Worm (Caenorhabditis elegans) whole organism, late embryonic: ENCODE data around the gene K07H8.9.

Experiments used
- ama-1 ChIP-seq: fragments of 150-350 bp; optimal IDR thresholded peaks from 2 replicates; lab custom pipeline; 2014
- fkh-6 ChIP-seq: sonication (generic microtip); optimal IDR thresholded peaks from 2 replicates; lab custom pipeline; 2016; ENCODE audit warnings: missing genetic modification characterization, missing compliant biosample characterization
- npax-4 ChIP-seq: sonication (generic microtip); optimal IDR thresholded peaks from 2 replicates; lab custom pipeline; 2016; ENCODE audit warnings: missing genetic modification characterization, missing compliant biosample characterization
- syd-9 ChIP-seq: sonication (generic microtip); optimal IDR thresholded peaks from 2 replicates; lab custom pipeline; 2016; ENCODE audit warnings: mild to moderate bottlenecking, missing genetic modification characterization, moderate library complexity, missing compliant biosample characterization
- tbx-7 ChIP-seq: sonication (generic microtip); optimal IDR thresholded peaks from 2 replicates; lab custom pipeline; 2016; ENCODE audit warnings: missing genotype, missing genetic modification characterization, missing compliant biosample characterization
- ttx-3 ChIP-seq: sonication (generic microtip); optimal IDR thresholded peaks from 2 replicates; lab custom pipeline; 2016; ENCODE audit warnings: missing genetic modification reagents, missing genetic modification characterization, missing compliant biosample characterization
- unc-55 ChIP-seq: sonication (generic microtip); optimal IDR thresholded peaks from 2 replicates; lab custom pipeline; 2017; ENCODE audit warnings: missing biosample characterization, missing genetic modification reagents, missing genetic modification characterization

- TF ChIP-seq ttx-3 (tag; lab: Kevin White, UChicago) (no peak), ama-1 (lab: Kevin White, UChicago) (no peak), tbx-7 (no peak), syd-9 (tag; lab: Kevin White, UChicago) (no peak), npax-4 (no peak), unc-55 (GFP tag; lab: Kevin White, UChicago) (no peak), fkh-6 (no peak)
These were observed 17.4 kb upstream of the K07H8.9 start, which contains the start of gene vha-5 for ce11 chrIV:8303668-8304067.
